Fruit fly (Drosophila melanogaster): Measurements from ENCODE around the gene CG12011.

Gene CG12011

dm6 chr3L:1647276-1647919, 47.0 kb upstream of the CG12011 start, which contains the start of the genes CG17249 and Bro (continued):
- TF ChIP-seq dysf (GFP tag; IDR thresholded peaks at IDR 0.05) (no peak), E2f2 (GFP tag; IDR thresholded peaks at IDR 0.05) (peak; percentile 97), Sry-δ (GFP tag; optimal IDR thresholded peaks at IDR 0.05) (peak; percentile 37), CG14014 (GFP tag; IDR thresholded peaks at IDR 0.05) (no peak), CG6689 (GFP tag; IDR thresholded peaks at IDR 0.05) (no peak), CG3281 (GFP tag; optimal IDR thresholded peaks at IDR 0.05) (no peak), Meics (GFP tag; optimal IDR thresholded peaks at IDR 0.05) (peak; percentile 87), Atf3 (GFP tag; optimal IDR thresholded peaks at IDR 0.05) (no peak), ERR (GFP tag; optimal IDR thresholded peaks at IDR 0.05) (peak; percentile 59), CG16863 (GFP tag; optimal IDR thresholded peaks at IDR 0.05) (peak; percentile 42), dm (GFP tag; optimal IDR thresholded peaks at IDR 0.05) (peak; percentile 39), kah (GFP tag; optimal IDR thresholded peaks at IDR 0.05) (peak; percentile 29), NfI (GFP tag; optimal IDR thresholded peaks at IDR 0.05) (peak; percentile 43), tx (GFP tag; optimal IDR thresholded peaks at IDR 0.05) (no peak), Bteb2 (GFP tag; optimal IDR thresholded peaks at IDR 0.05) (peak; percentile 24), CG4424 (GFP tag; optimal IDR thresholded peaks at IDR 0.05) (no peak), Hey (tag; optimal IDR thresholded peaks at IDR 0.05) (no peak), Doc2 (GFP tag; IDR thresholded peaks at IDR 0.05) (no peak), pb (GFP tag; optimal IDR thresholded peaks at IDR 0.05) (no peak), CG1792 (GFP tag; optimal IDR thresholded peaks at IDR 0.05) (peak; percentile 5), lbe (GFP tag; optimal IDR thresholded peaks at IDR 0.05) (no peak), Lhr (GFP tag; optimal IDR thresholded peaks at IDR 0.05) (no peak), CG17186 (GFP tag; optimal IDR thresholded peaks at IDR 0.05) (peak; percentile 49), CG8290 (GFP tag; optimal IDR thresholded peaks at IDR 0.05) (no peak), CG8290 (tag; optimal IDR thresholded peaks at IDR 0.05) (peak in 1 of 2 experiments; percentile 84), CG13624 (GFP tag; optimal IDR thresholded peaks at IDR 0.05) (peak; percentile 97), CG2712 (tag; optimal IDR thresholded peaks at IDR 0.05) (peak; percentile 24), maf-S (GFP tag; optimal IDR thresholded peaks at IDR 0.05) (peak; percentile 32), Hr3 (GFP tag; optimal IDR thresholded peaks at IDR 0.05) (peak; percentile 21), ems (GFP tag; optimal IDR thresholded peaks at IDR 0.05) (peak; percentile 17), Fer3 (tag; optimal IDR thresholded peaks at IDR 0.05) (no peak), dimm (GFP tag; IDR thresholded peaks at IDR 0.05) (no peak), grn (GFP tag; optimal IDR thresholded peaks at IDR 0.05) (no peak), CG15479 (GFP tag; optimal IDR thresholded peaks at IDR 0.05) (no peak), CG17912 (GFP tag; optimal IDR thresholded peaks at IDR 0.05) (no peak), CG9932 (GFP tag; IDR thresholded peaks at IDR 0.05) (peak; percentile 68), cad (GFP tag; optimal IDR thresholded peaks at IDR 0.05) (no peak), Oaz (GFP tag; IDR thresholded peaks at IDR 0.05) (no peak), tup (GFP tag; optimal IDR thresholded peaks at IDR 0.05) (peak; percentile 14), run (tag; optimal IDR thresholded peaks at IDR 0.05) (no peak), sd (tag; optimal IDR thresholded peaks at IDR 0.05) (no peak), CG7987 (GFP tag; optimal IDR thresholded peaks at IDR 0.05) (peak; percentile 8), CG10267 (tag; optimal IDR thresholded peaks at IDR 0.05) (peak; percentile 98), crp (GFP tag; optimal IDR thresholded peaks at IDR 0.05) (peak; percentile 87 to 97), ci (GFP tag; IDR thresholded peaks at IDR 0.05) (peak; percentile 23; the same call in 1 of the 3 replicates), CG1647 (GFP tag; optimal IDR thresholded peaks at IDR 0.05) (peak; percentile 15), Ets97D (GFP tag; optimal IDR thresholded peaks at IDR 0.05) (peak; percentile 78), Med (GFP tag) (peak; percentile 94), CG31224 (GFP tag; IDR thresholded peaks at IDR 0.05) (no peak), Lim3 (GFP tag; IDR thresholded peaks at IDR 0.05) (no peak), az2 (GFP tag; optimal IDR thresholded peaks at IDR 0.05) (peak; percentile 26), CG32772 (GFP tag; IDR thresholded peaks at IDR 0.05) (no peak)
